Worm (Caenorhabditis elegans) whole organism, mixed stage, embryonic: ENCODE measurements around the gene D2089.3.

Experiments used
- ces-1 ChIP-seq: fragments of 150-350 bp; optimal IDR thresholded peaks from 2 replicates; lab custom pipeline; 2014; ENCODE audit warnings: missing biosample characterization, missing genetic modification reagents, missing genetic modification characterization
- nhr-2 ChIP-seq: fragments of 150-350 bp; optimal IDR thresholded peaks from 2 replicates; lab custom pipeline; 2014; ENCODE audit warnings: missing biosample characterization, missing genetic modification characterization
- snpc-4 ChIP-seq: fragments of 150-350 bp; optimal IDR thresholded peaks from 2 replicates; lab custom pipeline; 2014; ENCODE audit warnings: missing biosample characterization, missing genetic modification characterization
- unc-39 ChIP-seq: fragments of 150-350 bp; optimal IDR thresholded peaks from 2 replicates; lab custom pipeline; 2014; ENCODE audit warnings: missing biosample characterization, missing genetic modification characterization

ce11 chrII:10659585-10659984, 5.3 kb downstream of the D2089.3 start:
- TF ChIP-seq nhr-2 = no peak
- TF ChIP-seq snpc-4 (tag; lab: Kevin White, UChicago) = no peak
- TF ChIP-seq unc-39 (tag; lab: Kevin White, UChicago) = no peak
- TF ChIP-seq ces-1 (GFP tag; lab: Kevin White, UChicago) = no peak
